In genomic region chr3L:7976081-7976483, dm6 we compare ENCODE assay signal across 4 fruit fly cellular contexts.
A peak's percentile ranks its signal among the peaks of the same experiment; 100 is the strongest.
TF ChIP-seq lines count a peak whose summit lies in the region.

HP4 (minus strand) TSS chr3L:7976154.
CG8209 (plus strand) TSS chr3L:7976406.

TF ChIP-seq in whole organism, adult, 20 proteins besides CTCF, POLR2A, EP300 and RAD21 (continued from another document):
- TF ChIP-seq tj (GFP tag; optimal IDR thresholded peaks at IDR 0.05; lab: Kevin White, UChicago) (peak; percentile 66), CG7101 (tag; optimal IDR thresholded peaks at IDR 0.05; lab: Kevin White, UChicago) (peak; percentile 90)

TF ChIP-seq in whole organism, embryonic, 481 proteins besides CTCF, POLR2A, EP300 and RAD21 (continued from another document and continues in another):
- TF ChIP-seq Gug (GFP tag; IDR thresholded peaks at IDR 0.05; lab: Robert Waterston, UW) (peak; percentile 85; the same call in 3 of the 4 replicates), sim (GFP tag; IDR thresholded peaks at IDR 0.05; lab: Robert Waterston, UW) (no peak; the same call in 1 of the 2 replicates), zen (tag; optimal IDR thresholded peaks at IDR 0.05; lab: Kevin White, UChicago) (peak; percentile 58), seq (GFP tag; IDR thresholded peaks at IDR 0.05; lab: Robert Waterston, UW) (peak; percentile 82), ash1 (GFP tag; optimal IDR thresholded peaks at IDR 0.05; lab: Kevin White, UChicago) (no peak), CG9797 (GFP tag; optimal IDR thresholded peaks at IDR 0.05; lab: Kevin White, UChicago) (peak; percentile 17), CG8089 (GFP tag; optimal IDR thresholded peaks at IDR 0.05; lab: Kevin White, UChicago) (no peak), nerfin-2 (GFP tag; IDR thresholded peaks at IDR 0.05; lab: Robert Waterston, UW; ENCODE audit: partially characterized antibody) (peak; percentile 72), hth (optimal IDR thresholded peaks at IDR 0.05; lab: Kevin White, UChicago) (no peak), CG12155 (GFP tag; optimal IDR thresholded peaks at IDR 0.05; lab: Kevin White, UChicago) (peak; percentile 73), fd102C (GFP tag; optimal IDR thresholded peaks at IDR 0.05; lab: Kevin White, UChicago) (no peak), Jarid2 (GFP tag; optimal IDR thresholded peaks at IDR 0.05; lab: Kevin White, UChicago) (no peak), fd96Cb (tag; optimal IDR thresholded peaks at IDR 0.05; lab: Kevin White, UChicago) (peak; percentile 73), bowl (GFP tag; IDR thresholded peaks at IDR 0.05; lab: Robert Waterston, UW) (no peak), CG6791 (GFP tag; IDR thresholded peaks at IDR 0.05; lab: Robert Waterston, UW; ENCODE audit: partially characterized antibody) (peak; percentile 91), dysf (GFP tag; IDR thresholded peaks at IDR 0.05; lab: Robert Waterston, UW) (peak; percentile 78), CG5953 (GFP tag; IDR thresholded peaks at IDR 0.05; lab: Robert Waterston, UW) (peak; percentile 47; the same call in 1 of the 2 replicates), CG12299 (tag; optimal IDR thresholded peaks at IDR 0.05; lab: Kevin White, UChicago) (peak; percentile 63), Elba2 (GFP tag; optimal IDR thresholded peaks at IDR 0.05; lab: Kevin White, UChicago) (no peak), CG12744 (GFP tag; optimal IDR thresholded peaks at IDR 0.05; lab: Kevin White, UChicago) (no peak), CG6813 (GFP tag; optimal IDR thresholded peaks at IDR 0.05; lab: Kevin White, UChicago) (peak; percentile 63), CG7745 (tag; optimal IDR thresholded peaks at IDR 0.05; lab: Kevin White, UChicago) (no peak), CG33213 (GFP tag; optimal IDR thresholded peaks at IDR 0.05; lab: Kevin White, UChicago) (peak; percentile 17), CG7271 (tag; optimal IDR thresholded peaks at IDR 0.05; lab: Kevin White, UChicago) (peak; percentile 57), CG7839 (tag; optimal IDR thresholded peaks at IDR 0.05; lab: Kevin White, UChicago) (peak; percentile 87), CG42726 (GFP tag; IDR thresholded peaks at IDR 0.05; lab: Robert Waterston, UW; ENCODE audit: partially characterized antibody) (peak; percentile 76; the same call in 1 of the 2 replicates), Ets65A (GFP tag; lab: Kevin White, UChicago) (peak; percentile 97), cas (GFP tag; IDR thresholded peaks at IDR 0.05; lab: Robert Waterston, UW) (peak; percentile 77), Oaz (GFP tag; IDR thresholded peaks at IDR 0.05; lab: Robert Waterston, UW) (peak; percentile 34; the same call in 1 of the 2 replicates), CG8478 (optimal IDR thresholded peaks at IDR 0.05; lab: Kevin White, UChicago) (no peak), onecut (GFP tag; IDR thresholded peaks at IDR 0.05; lab: Robert Waterston, UW) (peak; percentile 69), YL-1 (GFP tag; optimal IDR thresholded peaks at IDR 0.05; lab: Kevin White, UChicago) (peak; percentile 77), chif (GFP tag; optimal IDR thresholded peaks at IDR 0.05; lab: Kevin White, UChicago) (peak in 1 of 2 experiments; percentile 36), btn (GFP tag; optimal IDR thresholded peaks at IDR 0.05; lab: Kevin White, UChicago) (no peak), CG6654 (GFP tag; optimal IDR thresholded peaks at IDR 0.05; lab: Kevin White, UChicago) (peak; percentile 19), MBD-R2 (GFP tag; IDR thresholded peaks at IDR 0.05; lab: Robert Waterston, UW) (peak; percentile 89), sd (tag; optimal IDR thresholded peaks at IDR 0.05; lab: Kevin White, UChicago) (peak; percentile 66), lbe (GFP tag; optimal IDR thresholded peaks at IDR 0.05; lab: Kevin White, UChicago) (peak; percentile 85), CG10274 (GFP tag; optimal IDR thresholded peaks at IDR 0.05; lab: Kevin White, UChicago) (peak; percentile 50), CG17568 (GFP tag; optimal IDR thresholded peaks at IDR 0.05; lab: Kevin White, UChicago) (peak; percentile 61), pros (GFP tag; optimal IDR thresholded peaks at IDR 0.05; lab: Kevin White, UChicago) (no peak), otp (GFP tag; IDR thresholded peaks at IDR 0.05; lab: Robert Waterston, UW) (0 out of 3 replicates have a peak, but pooled peaks have one; percentile 46)

TF ChIP-seq in whole organism, prepupa, 60 proteins besides CTCF, POLR2A, EP300 and RAD21 (continued from another document):
- peak; percentile 41 for TF ChIP-seq CG32006 (GFP tag; optimal IDR thresholded peaks at IDR 0.05; lab: Kevin White, UChicago)
- peak; percentile 64 for TF ChIP-seq Smox (GFP tag; optimal IDR thresholded peaks at IDR 0.05; lab: Kevin White, UChicago)
- peak; percentile 70; the same call in 2 of the 3 replicates for TF ChIP-seq CG6163 (GFP tag; IDR thresholded peaks at IDR 0.05; lab: Robert Waterston, UW)
- TF ChIP-seq spab (GFP tag; optimal IDR thresholded peaks at IDR 0.05; lab: Kevin White, UChicago), result no peak
- TF ChIP-seq ss (GFP tag; optimal IDR thresholded peaks at IDR 0.05; lab: Kevin White, UChicago), result peak in 1 of 2 experiments; percentile 45
- peak; percentile 24 for TF ChIP-seq Ets21C (GFP tag; optimal IDR thresholded peaks at IDR 0.05; lab: Kevin White, UChicago)
- TF ChIP-seq CG9139 (GFP tag; optimal IDR thresholded peaks at IDR 0.05; lab: Kevin White, UChicago), result no peak
- TF ChIP-seq net (GFP tag; optimal IDR thresholded peaks at IDR 0.05; lab: Kevin White, UChicago), result peak; percentile 20
- peak; percentile 77 for TF ChIP-seq CG15336 (GFP tag; IDR thresholded peaks at IDR 0.05; lab: Robert Waterston, UW)
- peak; percentile 83 for TF ChIP-seq esn (GFP tag; optimal IDR thresholded peaks at IDR 0.05; lab: Kevin White, UChicago)
- peak; percentile 68 for TF ChIP-seq CG10669 (GFP tag; optimal IDR thresholded peaks at IDR 0.05; lab: Kevin White, UChicago)
- TF ChIP-seq CG6276 (GFP tag; optimal IDR thresholded peaks at IDR 0.05; lab: Kevin White, UChicago), result no peak
- peak; percentile 36 for TF ChIP-seq OdsH (GFP tag; optimal IDR thresholded peaks at IDR 0.05; lab: Kevin White, UChicago)
- TF ChIP-seq CG6808 (GFP tag; optimal IDR thresholded peaks at IDR 0.05; lab: Kevin White, UChicago), result no peak
- TF ChIP-seq CG8319 (GFP tag; optimal IDR thresholded peaks at IDR 0.05; lab: Kevin White, UChicago), result peak; percentile 74
- peak; percentile 36 for TF ChIP-seq Sox15 (GFP tag; optimal IDR thresholded peaks at IDR 0.05; lab: Kevin White, UChicago)
- TF ChIP-seq fd85E (GFP tag; optimal IDR thresholded peaks at IDR 0.05; lab: Kevin White, UChicago), result no peak
- TF ChIP-seq dsx (GFP tag; optimal IDR thresholded peaks at IDR 0.05; lab: Kevin White, UChicago; ENCODE audit: poor library complexity, severe bottlenecking), result peak; percentile 81
- no peak for TF ChIP-seq vri (GFP tag; optimal IDR thresholded peaks at IDR 0.05; lab: Kevin White, UChicago)
- TF ChIP-seq salr (GFP tag; optimal IDR thresholded peaks at IDR 0.05; lab: Kevin White, UChicago), result peak in 1 of 2 experiments; percentile 15
- TF ChIP-seq CG11902 (GFP tag; optimal IDR thresholded peaks at IDR 0.05; lab: Kevin White, UChicago), result peak; percentile 71
- TF ChIP-seq CG6792 (GFP tag; optimal IDR thresholded peaks at IDR 0.05; lab: Kevin White, UChicago), result peak; percentile 65
- peak; percentile 91 for TF ChIP-seq Eip78C (GFP tag; lab: Kevin White, UChicago)
- no peak for TF ChIP-seq CG4318 (GFP tag; optimal IDR thresholded peaks at IDR 0.05; lab: Kevin White, UChicago)
- peak; percentile 79 for TF ChIP-seq CG3032 (tag; optimal IDR thresholded peaks at IDR 0.05; lab: Kevin White, UChicago)
- peak; percentile 71 for TF ChIP-seq topi (GFP tag; optimal IDR thresholded peaks at IDR 0.05; lab: Kevin White, UChicago)
- TF ChIP-seq Sox14 (GFP tag; optimal IDR thresholded peaks at IDR 0.05; lab: Kevin White, UChicago), result peak; percentile 70
- peak; percentile 1 for TF ChIP-seq Hr39 (GFP tag; optimal IDR thresholded peaks at IDR 0.05; lab: Kevin White, UChicago)
- TF ChIP-seq Eip93F (GFP tag; optimal IDR thresholded peaks at IDR 0.05; lab: Kevin White, UChicago), result no peak
- peak; percentile 36 for TF ChIP-seq fd59A (GFP tag; optimal IDR thresholded peaks at IDR 0.05; lab: Kevin White, UChicago)
- TF ChIP-seq pdm3 (GFP tag; optimal IDR thresholded peaks at IDR 0.05; lab: Kevin White, UChicago), result no peak
- peak; percentile 65 for TF ChIP-seq CG7368 (GFP tag; optimal IDR thresholded peaks at IDR 0.05; lab: Kevin White, UChicago)
- no peak for TF ChIP-seq svp (GFP tag; lab: Kevin White, UChicago)
- TF ChIP-seq achi (GFP tag; optimal IDR thresholded peaks at IDR 0.05; lab: Kevin White, UChicago), result peak; percentile 84
- TF ChIP-seq CG34406 (GFP tag; optimal IDR thresholded peaks at IDR 0.05; lab: Kevin White, UChicago), result peak; percentile 81
- no peak for TF ChIP-seq CG3919 (GFP tag; optimal IDR thresholded peaks at IDR 0.05; lab: Kevin White, UChicago)
- TF ChIP-seq Gug (GFP tag; IDR thresholded peaks at IDR 0.05; lab: Robert Waterston, UW), result peak; percentile 81
- peak; percentile 54 for TF ChIP-seq Lpt (GFP tag; optimal IDR thresholded peaks at IDR 0.05; lab: Kevin White, UChicago)
- peak; percentile 73 for TF ChIP-seq Met (GFP tag; optimal IDR thresholded peaks at IDR 0.05; lab: Kevin White, UChicago)
- TF ChIP-seq Hr4 (GFP tag; optimal IDR thresholded peaks at IDR 0.05; lab: Kevin White, UChicago), result peak; percentile 72
- TF ChIP-seq CG31627 (GFP tag; optimal IDR thresholded peaks at IDR 0.05; lab: Kevin White, UChicago), result peak; percentile 67

TF ChIP-seq in whole organism, wandering third instar larva, 38 proteins besides CTCF, POLR2A, EP300 and RAD21 (continued from another document):
- TF ChIP-seq Myc (optimal IDR thresholded peaks at IDR 0.05; lab: Kevin White, UChicago), result no peak
- TF ChIP-seq woc (GFP tag; optimal IDR thresholded peaks at IDR 0.05; lab: Kevin White, UChicago), result peak; percentile 79
- peak in 1 of 2 experiments; percentile 85 for TF ChIP-seq foxo (GFP tag; optimal IDR thresholded peaks at IDR 0.05; lab: Kevin White, UChicago)
- peak; percentile 77 for TF ChIP-seq fru (GFP tag; optimal IDR thresholded peaks at IDR 0.05; lab: Kevin White, UChicago)
- TF ChIP-seq dsf (GFP tag; optimal IDR thresholded peaks at IDR 0.05; lab: Kevin White, UChicago; ENCODE audit: borderline replicate concordance), result peak; percentile 82
- peak; percentile 4 for TF ChIP-seq GATAd (GFP tag; optimal IDR thresholded peaks at IDR 0.05; lab: Kevin White, UChicago)
- TF ChIP-seq Mio (GFP tag; optimal IDR thresholded peaks at IDR 0.05; lab: Kevin White, UChicago), result no peak
- peak; percentile 70 for TF ChIP-seq sage (GFP tag; optimal IDR thresholded peaks at IDR 0.05; lab: Kevin White, UChicago)
- peak; percentile 75 for TF ChIP-seq sv (GFP tag; optimal IDR thresholded peaks at IDR 0.05; lab: Kevin White, UChicago)
- no peak for TF ChIP-seq dmrt93B (GFP tag; optimal IDR thresholded peaks at IDR 0.05; lab: Kevin White, UChicago)
- peak; percentile 84 for TF ChIP-seq HLH106 (tag; optimal IDR thresholded peaks at IDR 0.05; lab: Kevin White, UChicago)
- peak; percentile 75 for TF ChIP-seq Hr83 (GFP tag; optimal IDR thresholded peaks at IDR 0.05; lab: Kevin White, UChicago; ENCODE audit: poor library complexity, severe bottlenecking)
- no peak for TF ChIP-seq lola (GFP tag; optimal IDR thresholded peaks at IDR 0.05; lab: Kevin White, UChicago)
- peak; percentile 81 for TF ChIP-seq Sp1 (GFP tag; optimal IDR thresholded peaks at IDR 0.05; lab: Kevin White, UChicago)
- no peak for TF ChIP-seq tai (GFP tag; optimal IDR thresholded peaks at IDR 0.05; lab: Kevin White, UChicago)
